Worm (Caenorhabditis elegans) whole organism, early embryonic: ENCODE data around the gene dhs-24.

Source experiments
- B0310.2 ChIP-seq: sonication (generic microtip); optimal IDR thresholded peaks from 2 replicates; lab custom pipeline; 2016; ENCODE audit warnings: mild to moderate bottlenecking, missing genetic modification characterization, missing compliant biosample characterization
- F13C5.2 ChIP-seq: sonication (generic microtip); optimal IDR thresholded peaks from 2 replicates; lab custom pipeline; 2017; ENCODE audit warnings: mild to moderate bottlenecking, missing genetic modification characterization, inconsistent platforms, missing compliant biosample characterization
- ama-1 ChIP-seq: fragments of 150-350 bp; optimal IDR thresholded peaks from 2 replicates; lab custom pipeline; 2014
- ceh-13 ChIP-seq: fragments of 200-800 bp; sonication (Bioruptor generic); optimal IDR thresholded peaks from 2 replicates; lab custom pipeline; 2018; ENCODE audit warnings: mild to moderate bottlenecking, missing genetic modification characterization, missing compliant biosample characterization
- ceh-36 ChIP-seq: sonication (generic microtip); optimal IDR thresholded peaks from 2 replicates; lab custom pipeline; 2016; ENCODE audit warnings: missing genetic modification characterization, inconsistent platforms, missing compliant biosample characterization
- ets-7 ChIP-seq: sonication (generic microtip); optimal IDR thresholded peaks from 2 replicates; lab custom pipeline; 2016; ENCODE audit warnings: missing genotype, missing genetic modification characterization, missing compliant biosample characterization
- flt-1 ChIP-seq: fragments of 200-800 bp; sonication (Bioruptor generic); IDR thresholded peaks from 2 replicates; pipeline ENCODE4 v1.3.6; 2022; ENCODE audit warnings: missing genetic modification characterization, missing compliant biosample characterization
- hmbx-1 ChIP-seq: sonication (generic microtip); optimal IDR thresholded peaks from 2 replicates; lab custom pipeline; 2016; ENCODE audit warnings: mild to moderate bottlenecking, missing genetic modification characterization, missing compliant biosample characterization
- pes-1 ChIP-seq: fragments of 200-800 bp; sonication (Bioruptor generic); IDR thresholded peaks from 2 replicates; pipeline ENCODE4 v1.3.6; 2022; ENCODE audit warnings: missing genetic modification reagents, missing genetic modification characterization, missing compliant biosample characterization
- scrt-1 ChIP-seq: fragments of 200-800 bp; sonication (Bioruptor generic); IDR thresholded peaks from 2 replicates; pipeline ENCODE4 v1.3.6; 2022; ENCODE audit warnings: missing genetic modification characterization, missing compliant biosample characterization
- tbx-11 ChIP-seq: fragments of 200-800 bp; sonication (Bioruptor generic); IDR thresholded peaks from 2 replicates; pipeline ENCODE4 v1.3.6; 2022; ENCODE audit warnings: missing genetic modification characterization, missing compliant biosample characterization
- tbx-37 ChIP-seq: fragments of 200-800 bp; sonication (Bioruptor generic); conservative IDR thresholded peaks from 2 replicates; pipeline ENCODE4 v1.3.6; 2022; ENCODE audit warnings: missing genetic modification reagents, missing genetic modification characterization, missing compliant biosample characterization
- tra-4 ChIP-seq: sonication (generic microtip); optimal IDR thresholded peaks from 2 replicates; lab custom pipeline; 2017; ENCODE audit warnings: missing genetic modification characterization, missing compliant biosample characterization

DNA sequence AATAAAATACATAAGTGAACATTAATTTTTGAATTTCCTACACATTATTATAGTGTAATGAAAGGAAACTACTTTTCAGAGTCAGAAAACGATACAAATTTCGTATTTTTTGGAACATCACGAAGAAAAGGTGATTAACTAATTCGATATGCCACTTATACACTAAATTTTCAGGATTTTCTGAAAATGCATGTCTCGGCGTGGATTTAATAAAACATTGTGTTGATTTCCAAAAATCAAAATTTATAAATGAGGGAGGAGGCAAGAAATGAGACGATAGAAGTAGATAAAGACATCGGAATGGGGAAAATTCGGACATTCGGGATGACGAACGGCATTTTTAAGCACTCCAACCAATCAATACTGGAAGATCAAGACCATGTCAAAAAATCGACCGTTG, 47.3 kb downstream of the dhs-24 start, which contains the start of gene Y116F11B.14:
- no peak for TF ChIP-seq ama-1 (lab: Kevin White, UChicago)
- no peak for TF ChIP-seq hmbx-1
- TF ChIP-seq tbx-11 (GFP tag; lab: Robert Waterston, UW) = no peak
- no peak for TF ChIP-seq tra-4 (tag; lab: Kevin White, UChicago)
- TF ChIP-seq flt-1 = no peak
- no peak for TF ChIP-seq ets-7 (tag; lab: Kevin White, UChicago)
- no peak for TF ChIP-seq F13C5.2
- no peak for TF ChIP-seq pes-1
- no peak for TF ChIP-seq tbx-37
- TF ChIP-seq ceh-13 (GFP tag; lab: Kevin White, UChicago) = no peak
- no peak for TF ChIP-seq ceh-36 (tag; lab: Kevin White, UChicago)
- TF ChIP-seq B0310.2 = no peak
- no peak for TF ChIP-seq scrt-1 (GFP tag; lab: Robert Waterston, UW)
